Fruit fly (Drosophila melanogaster) whole organism, embryonic: ENCODE data around the gene CG17732.

Experiments used
- BEAF-32 ChIP-seq: fragments of 200-800 bp; sonication (Bioruptor generic); optimal IDR thresholded peaks from 3 replicates; lab custom pipeline; 2017; ENCODE audit warnings: missing biosample characterization, missing genetic modification characterization, mild to moderate bottlenecking, moderate library complexity, missing genetic modification reagents
- CG12219 ChIP-seq: fragments of 200-800 bp; sonication (Bioruptor generic); optimal IDR thresholded peaks from 3 replicates; lab custom pipeline; 2018; ENCODE audit warnings: missing biosample characterization, mild to moderate bottlenecking, missing genetic modification characterization
- CG13287 ChIP-seq: fragments of 200-800 bp; sonication (Bioruptor generic); IDR thresholded peaks from 2 replicates; pipeline ENCODE4 v1.3.6; 2022; ENCODE audit warnings: missing biosample characterization, missing genetic modification characterization; ENCODE audit not compliant: partially characterized antibody
- CG3065 ChIP-seq: fragments of 200-800 bp; sonication (Bioruptor generic); optimal IDR thresholded peaks from 2 replicates; lab custom pipeline; 2016; ENCODE audit warnings: missing biosample characterization, missing genetic modification characterization
- CG6791 ChIP-seq: fragments of 200-800 bp; sonication (Bioruptor generic); IDR thresholded peaks from 3 replicates; pipeline ENCODE4 v1.3.6; 2022; ENCODE audit warnings: missing biosample characterization, missing genetic modification characterization; ENCODE audit not compliant: partially characterized antibody
- CkIIα-i1 ChIP-seq: fragments of 200-800 bp; sonication (Bioruptor generic); IDR thresholded peaks from 2 replicates; pipeline ENCODE4 v1.3.6; 2022; ENCODE audit warnings: missing biosample characterization, missing genetic modification characterization
- Dp ChIP-seq: fragments of 200-800 bp; sonication (Bioruptor generic); optimal IDR thresholded peaks from 2 replicates; lab custom pipeline; 2018; ENCODE audit warnings: missing biosample characterization, mild to moderate bottlenecking, missing genetic modification characterization, moderate library complexity
- Ets97D ChIP-seq: fragments of 200-800 bp; sonication (Bioruptor generic); optimal IDR thresholded peaks from 3 replicates; lab custom pipeline; 2016; ENCODE audit warnings: missing biosample characterization, missing genetic modification characterization
- Fer1 ChIP-seq: fragments of 200-800 bp; sonication (Bioruptor generic); optimal IDR thresholded peaks from 2 replicates; lab custom pipeline; 2017; ENCODE audit warnings: missing biosample characterization, mild to moderate bottlenecking, missing genetic modification characterization
- MBD-R2 ChIP-seq: fragments of 200-800 bp; sonication (Bioruptor generic); IDR thresholded peaks from 2 replicates; pipeline ENCODE4 v1.3.6; 2022; ENCODE audit warnings: missing biosample characterization, missing genetic modification characterization
- MESR4 ChIP-seq: fragments of 200-800 bp; sonication (Bioruptor generic); optimal IDR thresholded peaks from 2 replicates; lab custom pipeline; 2018; ENCODE audit warnings: missing biosample characterization, mild to moderate bottlenecking, missing genetic modification characterization, moderate library complexity
- bowl ChIP-seq: fragments of 200-800 bp; sonication (Bioruptor generic); IDR thresholded peaks from 2 replicates; pipeline ENCODE4 v1.3.6; 2022; ENCODE audit warnings: missing biosample characterization, missing genetic modification characterization
- hbn ChIP-seq: fragments of 200-800 bp; sonication (Bioruptor generic); IDR thresholded peaks from 2 replicates; pipeline ENCODE4 v1.3.6; 2022; ENCODE audit warnings: missing biosample characterization, missing genetic modification characterization; ENCODE audit not compliant: partially characterized antibody
- nerfin-2 ChIP-seq: fragments of 200-800 bp; sonication (Bioruptor generic); IDR thresholded peaks from 2 replicates; pipeline ENCODE4 v1.3.6; 2022; ENCODE audit warnings: missing biosample characterization, missing genetic modification characterization; ENCODE audit not compliant: partially characterized antibody
- pan ChIP-seq, 4 experiments: fragments of >200 bp in 3 of 4; fragments of 200-800 bp in 1 of 4; sonication (Bioruptor generic) in 1 of 4; optimal IDR thresholded peaks in 3 of 4; IDR thresholded peaks in 1 of 4; 2 replicates each; pipeline versions ENCODE4 v1.3.6 to Lab custom; 2017 to 2022; ENCODE audit warnings: missing biosample characterization in 2 of 4, missing genetic modification characterization in 2 of 4, mixed read lengths in 1 of 4
- psq ChIP-seq: fragments of 200-800 bp; sonication (Bioruptor generic); optimal IDR thresholded peaks from 2 replicates; lab custom pipeline; 2017; ENCODE audit warnings: missing biosample characterization, missing genetic modification characterization
- sna ChIP-seq: fragments of 200-800 bp; sonication (Bioruptor generic); IDR thresholded peaks from 2 replicates; pipeline ENCODE4 v1.3.6; 2022; ENCODE audit warnings: missing biosample characterization, missing genetic modification characterization; ENCODE audit not compliant: partially characterized antibody

Gene CG17732

dm6 chr3L:20028753-20029152 is 47.3 kb downstream of the CG17732 start, which contains the start of gene Lamtor1 (continued):
- TF ChIP-seq sna (GFP tag; lab: Robert Waterston, UW) (peak; percentile 26; the same call in 1 of the 2 replicates), CkIIα-i1 (GFP tag; lab: Robert Waterston, UW) (no peak), nerfin-2 (GFP tag; lab: Robert Waterston, UW) (peak; percentile 10; the same call in 1 of the 2 replicates), Ets97D (GFP tag; lab: Kevin White, UChicago) (no peak), Dp (peak; percentile 94), Fer1 (no peak), CG3065 (GFP tag; lab: Kevin White, UChicago) (no peak), CG6791 (peak; percentile 14; the same call in 1 of the 3 replicates), bowl (GFP tag; lab: Robert Waterston, UW) (no peak), hbn (GFP tag; lab: Robert Waterston, UW) (peak; percentile 33; the same call in 1 of the 2 replicates), MBD-R2 (GFP tag; lab: Robert Waterston, UW) (peak; percentile 71), MESR4 (peak; percentile 94), psq (GFP tag; lab: Kevin White, UChicago) (no peak), CG12219 (GFP tag; lab: Kevin White, UChicago) (no peak), CG13287 (GFP tag; lab: Robert Waterston, UW) (peak; percentile 57), BEAF-32 (peak; percentile 38), pan (optimal IDR thresholded peaks at IDR 0.05; lab: Kevin White, UChicago) (no peak), pan (GFP tag; optimal IDR thresholded peaks at IDR 0.05 in 1 of 2, IDR thresholded peaks at IDR 0.05 in 1 of 2) (no peak)
- TF ChIP-seq, all 482 proteins: peak for 27
